Fruit fly (Drosophila melanogaster): ENCODE results near the gene CG32755.

Gene CG32755

DNA sequence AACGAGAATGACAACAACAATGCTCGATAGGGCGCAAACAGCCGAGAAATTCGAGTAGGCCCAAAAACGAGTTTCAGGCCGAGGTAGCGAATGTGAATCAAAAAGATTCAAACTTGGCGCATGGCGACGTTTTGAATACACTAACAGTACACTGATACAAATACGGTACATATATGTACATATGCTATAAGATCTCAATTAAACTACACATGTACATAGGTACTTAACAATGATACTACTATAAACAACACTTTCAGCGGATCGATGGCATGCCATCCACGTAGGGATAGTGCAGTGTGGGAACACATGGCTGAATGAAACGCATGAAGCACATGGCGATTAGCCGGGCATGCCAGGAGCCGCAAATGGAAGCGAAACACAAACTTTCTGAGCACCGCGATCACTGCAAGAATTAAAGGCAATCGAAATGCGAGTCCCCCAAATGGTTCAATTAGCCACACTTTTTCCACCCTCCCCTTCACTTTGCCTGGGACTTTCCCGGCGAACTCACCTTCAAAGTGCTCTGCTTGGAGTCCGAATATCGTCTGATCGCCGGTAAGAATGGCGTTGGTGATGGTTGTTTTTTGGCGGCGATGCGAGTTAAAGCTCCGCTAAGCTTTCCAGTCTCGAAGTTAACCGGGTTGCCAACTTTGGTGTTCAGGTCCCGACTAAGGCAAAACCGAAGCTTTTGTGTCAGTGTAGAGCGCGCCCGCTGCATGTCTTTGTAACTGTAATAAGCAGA lies 34.1 kb upstream of the CG32755 start (continued):
- no peak for TF ChIP-seq CG16813 (GFP tag; IDR thresholded peaks at IDR 0.05; ENCODE audit: partially characterized antibody)
- no peak for TF ChIP-seq da (GFP tag; optimal IDR thresholded peaks at IDR 0.05)
- TF ChIP-seq CG18599 (GFP tag; optimal IDR thresholded peaks at IDR 0.05) = no peak
- TF ChIP-seq Dek (tag; optimal IDR thresholded peaks at IDR 0.05) = peak; percentile 7
- TF ChIP-seq dan (GFP tag; IDR thresholded peaks at IDR 0.05) = no peak
- TF ChIP-seq grau (tag; optimal IDR thresholded peaks at IDR 0.05) = no peak
- no peak for TF ChIP-seq hkb (optimal IDR thresholded peaks at IDR 0.05)
- 0 out of 2 replicates have a peak, but pooled peaks have one; percentile 21 for TF ChIP-seq hkb (GFP tag; IDR thresholded peaks at IDR 0.05)
- peak; percentile 26 for TF ChIP-seq Fer1 (GFP tag; optimal IDR thresholded peaks at IDR 0.05)
- peak; percentile 41 for TF ChIP-seq CG13287 (GFP tag; IDR thresholded peaks at IDR 0.05; ENCODE audit: partially characterized antibody)
- TF ChIP-seq CG13123 (GFP tag; optimal IDR thresholded peaks at IDR 0.05) = no peak
- TF ChIP-seq gfzf (GFP tag; optimal IDR thresholded peaks at IDR 0.05) = peak; percentile 12
- no peak for TF ChIP-seq CG14441 (GFP tag; IDR thresholded peaks at IDR 0.05)
- peak; percentile 1 for TF ChIP-seq lab (GFP tag; optimal IDR thresholded peaks at IDR 0.05)

- TF ChIP-seq amos (GFP tag; IDR thresholded peaks at IDR 0.05; ENCODE audit: partially characterized antibody) (peak; percentile 37; the same call in 1 of the 2 replicates), hbn (GFP tag; IDR thresholded peaks at IDR 0.05; ENCODE audit: partially characterized antibody) (0 out of 2 replicates have a peak, but pooled peaks have one; percentile 20), CG34376 (GFP tag; optimal IDR thresholded peaks at IDR 0.05) (peak; percentile 5), CG15269 (tag; optimal IDR thresholded peaks at IDR 0.05) (peak; percentile 8), HLH3B (GFP tag; IDR thresholded peaks at IDR 0.05) (no peak), Fer1 (GFP tag; optimal IDR thresholded peaks at IDR 0.05) (peak; percentile 42), sd (tag; optimal IDR thresholded peaks at IDR 0.05) (peak; percentile 23), ac (GFP tag; optimal IDR thresholded peaks at IDR 0.05) (no peak), CG9876 (GFP tag; optimal IDR thresholded peaks at IDR 0.05) (no peak), lab (GFP tag; optimal IDR thresholded peaks at IDR 0.05) (peak; percentile 42), CG7987 (GFP tag; optimal IDR thresholded peaks at IDR 0.05) (peak; percentile 9), CG14860 (GFP tag; IDR thresholded peaks at IDR 0.05; ENCODE audit: partially characterized antibody) (no peak), sqz (GFP tag; optimal IDR thresholded peaks at IDR 0.05) (peak; percentile 37), Nf-YC (tag; optimal IDR thresholded peaks at IDR 0.05) (peak; percentile 3), nom (GFP tag; optimal IDR thresholded peaks at IDR 0.05) (peak; percentile 57), CG11504 (tag; optimal IDR thresholded peaks at IDR 0.05) (peak; percentile 100), CG1603 (tag; optimal IDR thresholded peaks at IDR 0.05) (peak; percentile 0), CG2116 (GFP tag; optimal IDR thresholded peaks at IDR 0.05) (peak; percentile 43), bigmax (GFP tag; optimal IDR thresholded peaks at IDR 0.05) (no peak), CG15514 (GFP tag; optimal IDR thresholded peaks at IDR 0.05) (peak; percentile 45), MBD-R2 (GFP tag; IDR thresholded peaks at IDR 0.05) (peak; percentile 22), CkIIα-i1 (GFP tag; IDR thresholded peaks at IDR 0.05) (no peak), hkb (optimal IDR thresholded peaks at IDR 0.05) (peak; percentile 1), hkb (GFP tag; IDR thresholded peaks at IDR 0.05) (no peak), tgo (GFP tag; IDR thresholded peaks at IDR 0.05) (no peak), CG33213 (GFP tag; optimal IDR thresholded peaks at IDR 0.05) (no peak), pita (GFP tag; optimal IDR thresholded peaks at IDR 0.05) (peak; percentile 16), ham (GFP tag; IDR thresholded peaks at IDR 0.05) (no peak), Trl (optimal IDR thresholded peaks at IDR 0.05) (peak; percentile 29 to 30), Trl (GFP tag; optimal IDR thresholded peaks at IDR 0.05) (no peak), CrebB (tag; optimal IDR thresholded peaks at IDR 0.05) (peak; percentile 24), trem (tag; optimal IDR thresholded peaks at IDR 0.05) (peak; percentile 1), wek (GFP tag; optimal IDR thresholded peaks at IDR 0.05) (no peak), unpg (GFP tag; optimal IDR thresholded peaks at IDR 0.05) (peak; percentile 9), Hmr (GFP tag; optimal IDR thresholded peaks at IDR 0.05) (peak; percentile 24)
Observed at dm6 chrX:5916494-5917309, 33.3 kb upstream of the CG32755 start, which contains the start of the genes Shmt and CG3726. TSS of gene Shmt (minus strand) at chrX:5916797. TSS of gene CG3726 (plus strand) at chrX:5917097.

All from whole organism, embryonic.